Worm (Caenorhabditis elegans): ENCODE results near the gene D2045.8.

The D2045.8 gene

DNA sequence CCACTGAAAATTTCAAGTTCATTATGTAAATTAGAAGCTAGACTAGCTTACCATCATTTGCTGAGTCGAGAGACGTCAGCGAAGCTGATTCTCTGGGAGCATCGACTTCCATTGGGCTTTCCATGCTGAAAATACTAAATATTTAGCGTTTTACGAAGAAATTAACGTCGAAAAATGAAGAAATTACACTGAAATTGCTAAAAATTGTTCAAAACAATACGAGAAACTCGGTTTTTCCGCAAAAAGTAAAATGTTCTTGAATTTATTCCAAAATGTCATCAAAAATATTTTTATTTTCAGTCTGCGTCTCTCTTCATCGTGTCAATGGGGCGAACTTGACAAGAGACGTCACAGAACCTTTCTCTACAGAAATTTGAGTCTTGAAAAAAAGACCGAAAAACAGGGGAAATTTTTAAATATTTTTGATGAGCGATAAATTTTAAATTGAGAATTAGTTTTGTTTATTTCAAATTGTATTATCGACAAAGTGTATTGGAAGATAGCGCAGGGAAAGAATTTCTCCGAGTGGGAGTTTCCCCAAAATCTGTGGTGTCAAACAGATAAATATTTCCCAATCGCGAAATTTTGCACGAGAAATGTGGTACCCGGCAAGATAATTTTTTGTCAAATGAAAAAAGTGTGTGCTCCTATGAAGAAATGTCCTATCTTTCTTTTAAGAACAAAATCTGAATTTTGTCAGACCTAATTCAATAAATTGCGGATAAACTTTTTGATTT is 21.5 kb upstream of the D2045.8 start, which contains the start of gene ecps-1:
TSS of gene ecps-1 (minus strand) at position 125 of the 737 bp plus-strand sequence.
- TF ChIP-seq pqm-1 (tag; optimal IDR thresholded peaks at IDR 0.05) (peak; percentile 70), sox-4 (tag; optimal IDR thresholded peaks at IDR 0.05) (no peak), ceh-18 (tag; optimal IDR thresholded peaks at IDR 0.05) (peak; percentile 30), sdc-2 (tag; optimal IDR thresholded peaks at IDR 0.05) (no peak), ceh-31 (tag; optimal IDR thresholded peaks at IDR 0.05) (peak; percentile 99), lin-11 (tag; optimal IDR thresholded peaks at IDR 0.05) (no peak), Y22D7AL.16 (tag; optimal IDR thresholded peaks at IDR 0.05) (no peak), dve-1 (tag; optimal IDR thresholded peaks at IDR 0.05) (peak; percentile 23), hlh-8 (tag; optimal IDR thresholded peaks at IDR 0.05) (peak; percentile 42), ceh-24 (tag; optimal IDR thresholded peaks at IDR 0.05) (no peak), pax-1 (tag; optimal IDR thresholded peaks at IDR 0.05) (peak; percentile 47), T23F11.4 (GFP tag; optimal IDR thresholded peaks at IDR 0.05) (no peak), ets-4 (tag; optimal IDR thresholded peaks at IDR 0.05) (peak; percentile 94), ceh-19 (GFP tag; optimal IDR thresholded peaks at IDR 0.05) (no peak), rnt-1 (tag; optimal IDR thresholded peaks at IDR 0.05) (peak; percentile 94), nhr-11 (tag; optimal IDR thresholded peaks at IDR 0.05) (no peak), gmeb-2 (tag; optimal IDR thresholded peaks at IDR 0.05) (no peak), hlh-15 (tag; optimal IDR thresholded peaks at IDR 0.05) (peak; percentile 21), ceh-14 (tag; optimal IDR thresholded peaks at IDR 0.05) (peak; percentile 78), ceh-2 (tag; optimal IDR thresholded peaks at IDR 0.05) (peak; percentile 87), elt-4 (tag; optimal IDR thresholded peaks at IDR 0.05) (no peak), eyg-1 (tag; optimal IDR thresholded peaks at IDR 0.05) (no peak), unc-55 (GFP tag; optimal IDR thresholded peaks at IDR 0.05) (peak; percentile 15), ceh-9 (tag; optimal IDR thresholded peaks at IDR 0.05) (no peak), C08G9.2 (tag; optimal IDR thresholded peaks at IDR 0.05) (peak; percentile 97), ceh-22 (tag; optimal IDR thresholded peaks at IDR 0.05) (no peak), K09A11.1 (tag; optimal IDR thresholded peaks at IDR 0.05; ENCODE audit: insufficient read depth) (no peak), pat-9 (tag; optimal IDR thresholded peaks at IDR 0.05) (no peak), tbx-7 (tag; optimal IDR thresholded peaks at IDR 0.05) (peak; percentile 93), fkh-6 (tag; optimal IDR thresholded peaks at IDR 0.05) (peak; percentile 39), lim-6 (tag; optimal IDR thresholded peaks at IDR 0.05) (peak; percentile 90), ceh-6 (GFP tag; optimal IDR thresholded peaks at IDR 0.05) (no peak), pros-1 (tag; optimal IDR thresholded peaks at IDR 0.05) (no peak), ahr-1 (tag; optimal IDR thresholded peaks at IDR 0.05) (peak; percentile 45), hlh-13 (GFP tag; optimal IDR thresholded peaks at IDR 0.05) (no peak), ref-2 (tag; optimal IDR thresholded peaks at IDR 0.05) (peak; percentile 93), ceh-30 (tag; optimal IDR thresholded peaks at IDR 0.05) (peak; percentile 21), unc-3 (GFP tag; conservative IDR thresholded peaks at IDR 0.05) (peak; percentile 44; the same call in 1 of the 2 replicates), unc-3 (tag; optimal IDR thresholded peaks at IDR 0.05) (no peak), ceh-45 (GFP tag; IDR thresholded peaks at IDR 0.05) (0 out of 2 replicates have a peak, but pooled peaks have one; percentile 32), unc-86 (tag; optimal IDR thresholded peaks at IDR 0.05) (peak; percentile 56), ama-1 (optimal IDR thresholded peaks at IDR 0.05) (no peak), C38D4.7 (GFP tag; optimal IDR thresholded peaks at IDR 0.05) (no peak), pha-2 (tag; optimal IDR thresholded peaks at IDR 0.05) (no peak), che-1 (tag; optimal IDR thresholded peaks at IDR 0.05) (no peak), K02D7.2 (tag; optimal IDR thresholded peaks at IDR 0.05) (no peak), nfya-1 (tag; optimal IDR thresholded peaks at IDR 0.05) (peak; percentile 67), pha-4 (tag; optimal IDR thresholded peaks at IDR 0.05) (no peak), tbx-2 (tag; optimal IDR thresholded peaks at IDR 0.05) (peak; percentile 97), npax-4 (tag; optimal IDR thresholded peaks at IDR 0.05) (no peak), pag-3 (tag; optimal IDR thresholded peaks at IDR 0.05; ENCODE audit: borderline replicate concordance) (no peak), fax-1 (tag; optimal IDR thresholded peaks at IDR 0.05) (peak; percentile 88), ceh-48 (tag; optimal IDR thresholded peaks at IDR 0.05) (peak; percentile 8)
